Fruit fly (Drosophila melanogaster) whole organism, prepupa: Measurements from ENCODE around the gene CG7294.

Source experiments
- CG10631 ChIP-seq: fragments of 200-800 bp; sonication (Bioruptor generic); optimal IDR thresholded peaks from 2 replicates; lab custom pipeline; 2016; ENCODE audit warnings: missing biosample characterization, missing genetic modification characterization
- CG10669 ChIP-seq: fragments of 200-800 bp; sonication (Bioruptor generic); optimal IDR thresholded peaks from 3 replicates; lab custom pipeline; 2018; ENCODE audit warnings: missing biosample characterization, mild to moderate bottlenecking, missing genetic modification characterization, moderate library complexity
- CG11294 ChIP-seq: fragments of 200-800 bp; sonication (Bioruptor generic); IDR thresholded peaks from 2 replicates; pipeline ENCODE4 v1.3.6; 2022; ENCODE audit warnings: missing biosample characterization, missing genetic modification characterization
- CG11902 ChIP-seq: fragments of 200-800 bp; sonication (Bioruptor generic); optimal IDR thresholded peaks from 3 replicates; lab custom pipeline; 2016; ENCODE audit warnings: missing biosample characterization, missing genetic modification characterization
- CG15336 ChIP-seq: fragments of 200-800 bp; sonication (Bioruptor generic); IDR thresholded peaks from 2 replicates; pipeline ENCODE4 v1.3.6; 2022; ENCODE audit warnings: missing biosample characterization, missing genetic modification characterization
- CG1621 ChIP-seq: fragments of 200-800 bp; sonication (Bioruptor generic); optimal IDR thresholded peaks from 3 replicates; lab custom pipeline; 2018; ENCODE audit warnings: missing biosample characterization, mild to moderate bottlenecking, missing genetic modification characterization
- CG16779 ChIP-seq: fragments of 200-800 bp; sonication (Bioruptor generic); optimal IDR thresholded peaks from 3 replicates; lab custom pipeline; 2017; ENCODE audit warnings: missing biosample characterization, mild to moderate bottlenecking, missing genetic modification characterization
- CG3032 ChIP-seq: fragments of 200-800 bp; optimal IDR thresholded peaks from 2 replicates; lab custom pipeline; 2019; ENCODE audit warnings: missing biosample characterization, mild to moderate bottlenecking, missing genetic modification characterization, moderate library complexity
- CG31627 ChIP-seq: fragments of 200-800 bp; sonication (Bioruptor generic); optimal IDR thresholded peaks from 3 replicates; lab custom pipeline; 2016; ENCODE audit warnings: missing biosample characterization, missing genetic modification characterization
- CG32006 ChIP-seq: fragments of 200-800 bp; sonication (Bioruptor generic); optimal IDR thresholded peaks from 3 replicates; lab custom pipeline; 2017; ENCODE audit warnings: missing biosample characterization, mild to moderate bottlenecking, missing genetic modification characterization
- CG34406 ChIP-seq: fragments of 200-800 bp; sonication (Bioruptor generic); optimal IDR thresholded peaks from 3 replicates; lab custom pipeline; 2016; ENCODE audit warnings: missing biosample characterization, missing genetic modification characterization
- CG3919 ChIP-seq: fragments of 200-800 bp; sonication (Bioruptor generic); optimal IDR thresholded peaks from 3 replicates; lab custom pipeline; 2016; ENCODE audit warnings: missing biosample characterization, missing genetic modification characterization
- CG4318 ChIP-seq: fragments of 200-800 bp; sonication (Bioruptor generic); optimal IDR thresholded peaks from 3 replicates; lab custom pipeline; 2017; ENCODE audit warnings: missing biosample characterization, mild to moderate bottlenecking, missing genetic modification characterization
- CG6163 ChIP-seq: fragments of 200-800 bp; sonication (Bioruptor generic); IDR thresholded peaks from 3 replicates; pipeline ENCODE4 v1.3.6; 2022; ENCODE audit warnings: missing biosample characterization, missing genetic modification characterization
- CG6792 ChIP-seq: fragments of 200-800 bp; sonication (Bioruptor generic); optimal IDR thresholded peaks from 3 replicates; lab custom pipeline; 2016; ENCODE audit warnings: missing biosample characterization, missing genetic modification characterization
- CG6808 ChIP-seq: fragments of 200-800 bp; sonication (Bioruptor generic); optimal IDR thresholded peaks from 3 replicates; lab custom pipeline; 2017; ENCODE audit warnings: missing biosample characterization, missing genetic modification characterization, mild to moderate bottlenecking, moderate library complexity, missing genetic modification reagents
- CG6854 ChIP-seq: fragments of 200-800 bp; sonication (Bioruptor generic); optimal IDR thresholded peaks from 2 replicates; lab custom pipeline; 2017; ENCODE audit warnings: missing biosample characterization, mild to moderate bottlenecking, missing genetic modification characterization
- CG7368 ChIP-seq: fragments of 200-800 bp; sonication (Bioruptor generic); optimal IDR thresholded peaks from 3 replicates; lab custom pipeline; 2016; ENCODE audit warnings: missing biosample characterization, missing genetic modification characterization
- CG8119 ChIP-seq: fragments of 200-800 bp; sonication (Bioruptor generic); IDR thresholded peaks from 3 replicates; pipeline ENCODE4 v1.3.6; 2022; ENCODE audit warnings: missing biosample characterization, missing genetic modification characterization
- CG8319 ChIP-seq: fragments of 200-800 bp; sonication (Bioruptor generic); optimal IDR thresholded peaks from 3 replicates; lab custom pipeline; 2016; ENCODE audit warnings: missing biosample characterization, missing genetic modification characterization
- CG9139 ChIP-seq: fragments of 200-800 bp; sonication (Bioruptor generic); optimal IDR thresholded peaks from 3 replicates; lab custom pipeline; 2017; ENCODE audit warnings: missing biosample characterization, mild to moderate bottlenecking, missing genetic modification characterization
- Eip78C ChIP-seq: fragments of 200-800 bp; sonication (Bioruptor generic); peaks from one replicate; lab custom pipeline; 2016; ENCODE audit warnings: missing biosample characterization, missing genetic modification characterization
- Ets21C ChIP-seq: fragments of 200-800 bp; sonication (Bioruptor generic); optimal IDR thresholded peaks from 3 replicates; lab custom pipeline; 2016; ENCODE audit warnings: missing biosample characterization, missing genetic modification characterization
- Ets96B ChIP-seq: fragments of 200-800 bp; optimal IDR thresholded peaks from 2 replicates; lab custom pipeline; 2019; ENCODE audit warnings: missing biosample characterization, mild to moderate bottlenecking, missing genetic modification characterization, moderate library complexity
- Gug ChIP-seq: fragments of 200-800 bp; sonication (Bioruptor generic); IDR thresholded peaks from 2 replicates; pipeline ENCODE4 v1.3.6; 2022; ENCODE audit warnings: missing biosample characterization, missing genetic modification characterization
- Hr39 ChIP-seq: fragments of 200-800 bp; sonication (Bioruptor generic); optimal IDR thresholded peaks from 2 replicates; lab custom pipeline; 2016; ENCODE audit warnings: missing biosample characterization, missing genetic modification characterization
- Hr4 ChIP-seq: fragments of 200-800 bp; sonication (Bioruptor generic); optimal IDR thresholded peaks from 3 replicates; lab custom pipeline; 2016; ENCODE audit warnings: missing biosample characterization, missing genetic modification characterization
- Lpt ChIP-seq: fragments of 200-800 bp; sonication (Bioruptor generic); optimal IDR thresholded peaks from 3 replicates; lab custom pipeline; 2016; ENCODE audit warnings: missing biosample characterization, missing genetic modification characterization
- Smox ChIP-seq: fragments of 200-800 bp; sonication (Bioruptor generic); optimal IDR thresholded peaks from 3 replicates; lab custom pipeline; 2016; ENCODE audit warnings: missing biosample characterization, missing genetic modification characterization
- Sox102F ChIP-seq: fragments of 200-800 bp; sonication (Bioruptor generic); optimal IDR thresholded peaks from 2 replicates; lab custom pipeline; 2016; ENCODE audit warnings: missing biosample characterization, mild to moderate bottlenecking, missing genetic modification characterization
- Sox14 ChIP-seq: fragments of 200-800 bp; sonication (Bioruptor generic); optimal IDR thresholded peaks from 3 replicates; lab custom pipeline; 2016; ENCODE audit warnings: missing biosample characterization, missing genetic modification characterization
- Sox15 ChIP-seq: fragments of 200-800 bp; sonication (Bioruptor generic); optimal IDR thresholded peaks from 3 replicates; lab custom pipeline; 2016; ENCODE audit warnings: missing biosample characterization, missing genetic modification characterization
- achi ChIP-seq: fragments of 200-800 bp; sonication (Bioruptor generic); optimal IDR thresholded peaks from 3 replicates; lab custom pipeline; 2016; ENCODE audit warnings: missing biosample characterization, missing genetic modification characterization
- acj6 ChIP-seq: fragments of 200-800 bp; sonication (Bioruptor generic); optimal IDR thresholded peaks from 3 replicates; lab custom pipeline; 2016; ENCODE audit warnings: missing biosample characterization, missing genetic modification characterization
- cyc ChIP-seq: fragments of 200-800 bp; sonication (Bioruptor generic); optimal IDR thresholded peaks from 3 replicates; lab custom pipeline; 2016; ENCODE audit warnings: missing biosample characterization, missing genetic modification characterization
- dac ChIP-seq: fragments of 200-800 bp; sonication (Bioruptor generic); optimal IDR thresholded peaks from 2 replicates; lab custom pipeline; 2017; ENCODE audit warnings: missing biosample characterization, mild to moderate bottlenecking, missing genetic modification characterization
- dsx ChIP-seq: fragments of 200-800 bp; optimal IDR thresholded peaks from 3 replicates; lab custom pipeline; 2019; ENCODE audit warnings: missing biosample characterization, mild to moderate bottlenecking, missing genetic modification characterization, moderate library complexity; ENCODE audit not compliant: poor library complexity, severe bottlenecking
- eg ChIP-seq: fragments of 200-800 bp; sonication (Bioruptor generic); IDR thresholded peaks from 3 replicates; pipeline ENCODE4 v1.3.6; 2022; ENCODE audit warnings: missing biosample characterization, missing genetic modification characterization
- esn ChIP-seq: fragments of 200-800 bp; sonication (Bioruptor generic); optimal IDR thresholded peaks from 2 replicates; lab custom pipeline; 2016; ENCODE audit warnings: missing biosample characterization, mild to moderate bottlenecking, missing genetic modification characterization, moderate library complexity
- fd59A ChIP-seq: fragments of 200-800 bp; sonication (Bioruptor generic); optimal IDR thresholded peaks from 2 replicates; lab custom pipeline; 2017; ENCODE audit warnings: missing biosample characterization, mild to moderate bottlenecking, missing genetic modification characterization, missing genetic modification reagents
- fd85E ChIP-seq: fragments of 200-800 bp; sonication (Bioruptor generic); optimal IDR thresholded peaks from 3 replicates; lab custom pipeline; 2016; ENCODE audit warnings: missing biosample characterization, missing genetic modification characterization
- fkh ChIP-seq: fragments of 200-800 bp; sonication (Bioruptor generic); optimal IDR thresholded peaks from 3 replicates; lab custom pipeline; 2017; ENCODE audit warnings: missing biosample characterization, mild to moderate bottlenecking, missing genetic modification characterization, moderate library complexity
- net ChIP-seq: fragments of 200-800 bp; sonication (Bioruptor generic); optimal IDR thresholded peaks from 3 replicates; lab custom pipeline; 2016; ENCODE audit warnings: missing biosample characterization, missing genetic modification characterization
- pdm3 ChIP-seq: fragments of 200-800 bp; sonication (Bioruptor generic); optimal IDR thresholded peaks from 3 replicates; lab custom pipeline; 2016; ENCODE audit warnings: missing biosample characterization, missing genetic modification characterization
- spab ChIP-seq: fragments of 200-800 bp; sonication (Bioruptor generic); optimal IDR thresholded peaks from 2 replicates; lab custom pipeline; 2017; ENCODE audit warnings: missing biosample characterization, mild to moderate bottlenecking, missing genetic modification characterization, missing genetic modification reagents
- topi ChIP-seq: fragments of 200-800 bp; sonication (Bioruptor generic); optimal IDR thresholded peaks from 3 replicates; lab custom pipeline; 2016; ENCODE audit warnings: missing biosample characterization, missing genetic modification characterization
- vri ChIP-seq: fragments of 200-800 bp; sonication (Bioruptor generic); optimal IDR thresholded peaks from 3 replicates; lab custom pipeline; 2016; ENCODE audit warnings: missing biosample characterization, mild to moderate bottlenecking, missing genetic modification characterization

Gene CG7294

dm6 chr2L:10676933-10677714, 11.9 kb downstream of the CG7294 start, which contains the start of gene CG17104 (continued):
- TF ChIP-seq eg: peak; percentile 73
- TF ChIP-seq cyc: peak; percentile 43
- peak; percentile 82 for TF ChIP-seq CG15336
- peak; percentile 55 for TF ChIP-seq CG34406 (GFP tag; lab: Kevin White, UChicago)
- TF ChIP-seq Hr4: peak; percentile 81
- peak; percentile 55 for TF ChIP-seq Smox
- TF ChIP-seq CG7368 (GFP tag; lab: Kevin White, UChicago): peak; percentile 19
- no peak for TF ChIP-seq fd85E (GFP tag; lab: Kevin White, UChicago)
- TF ChIP-seq Eip78C (GFP tag; lab: Kevin White, UChicago): peak; percentile 94
- peak; percentile 61 for TF ChIP-seq acj6 (GFP tag; lab: Kevin White, UChicago)
- peak; percentile 77 for TF ChIP-seq net (GFP tag; lab: Kevin White, UChicago)
- TF ChIP-seq dsx: peak; percentile 61
- peak; percentile 4 for TF ChIP-seq CG11902 (GFP tag; lab: Kevin White, UChicago)
- peak; percentile 56 for TF ChIP-seq CG6808 (GFP tag; lab: Kevin White, UChicago)
- TF ChIP-seq fd59A (GFP tag; lab: Kevin White, UChicago): peak; percentile 42
- TF ChIP-seq CG8119: peak; percentile 89
- peak; percentile 67 for TF ChIP-seq CG4318
- peak; percentile 52 for TF ChIP-seq Hr39
- TF ChIP-seq CG31627 (GFP tag; lab: Kevin White, UChicago): peak; percentile 47
- TF ChIP-seq spab (GFP tag; lab: Kevin White, UChicago): peak; percentile 36
- TF ChIP-seq Sox14 (GFP tag; lab: Kevin White, UChicago): peak; percentile 60
- no peak for TF ChIP-seq CG6854 (GFP tag; lab: Kevin White, UChicago)
- TF ChIP-seq Gug (GFP tag; lab: Robert Waterston, UW): peak; percentile 58; the same call in 1 of the 2 replicates
- peak; percentile 35 for TF ChIP-seq Sox15 (GFP tag; lab: Kevin White, UChicago)
- TF ChIP-seq CG10669 (GFP tag; lab: Kevin White, UChicago): peak; percentile 63
- no peak for TF ChIP-seq CG9139 (GFP tag; lab: Kevin White, UChicago)
- TF ChIP-seq Ets96B (tag; lab: Kevin White, UChicago): peak; percentile 72
- peak; percentile 69 for TF ChIP-seq CG3919 (GFP tag; lab: Kevin White, UChicago)
- 0 out of 2 replicates have a peak, but pooled peaks have one; percentile 16 for TF ChIP-seq CG11294 (GFP tag; lab: Robert Waterston, UW)
- TF ChIP-seq CG1621 (tag; lab: Kevin White, UChicago): peak; percentile 55
- peak; percentile 6 for TF ChIP-seq Ets21C
- TF ChIP-seq CG6163 (GFP tag; lab: Robert Waterston, UW): peak; percentile 68; the same call in 2 of the 3 replicates

DNA sequence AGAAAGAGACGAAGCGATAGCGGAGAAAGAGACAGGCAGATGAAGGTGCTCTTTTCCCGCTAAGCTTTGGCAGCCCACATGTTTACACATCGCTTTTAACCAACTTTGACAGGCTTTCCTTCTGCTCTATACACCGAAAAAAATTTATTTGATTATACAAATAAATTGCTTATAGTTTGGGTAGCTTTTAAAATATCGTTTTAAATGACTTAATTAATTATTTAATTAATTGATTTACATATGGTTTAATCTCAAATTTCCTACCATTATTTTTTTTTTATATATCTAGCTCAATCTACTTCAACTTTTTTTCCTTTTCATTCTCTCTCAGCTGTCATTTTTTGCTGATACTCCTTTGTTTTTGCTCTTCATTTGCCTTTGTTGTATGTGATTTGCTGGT, 16.1 kb downstream of the CG7294 start:
- TF ChIP-seq Sox15 (GFP tag; lab: Kevin White, UChicago) (no peak), fkh (no peak), Lpt (no peak), achi (peak; percentile 28), CG10669 (GFP tag; lab: Kevin White, UChicago) (peak; percentile 42), CG10631 (GFP tag; lab: Kevin White, UChicago) (peak; percentile 31), eg (peak; percentile 25; the same call in 1 of the 3 replicates), CG11902 (GFP tag; lab: Kevin White, UChicago) (no peak), acj6 (GFP tag; lab: Kevin White, UChicago) (peak; percentile 14), CG6163 (GFP tag; lab: Robert Waterston, UW) (0 out of 3 replicates have a peak, but pooled peaks have one; percentile 13), Ets96B (tag; lab: Kevin White, UChicago) (peak; percentile 63), CG1621 (tag; lab: Kevin White, UChicago) (no peak), CG8119 (peak; percentile 46; the same call in 2 of the 3 replicates), dsx (peak; percentile 46), CG9139 (GFP tag; lab: Kevin White, UChicago) (peak; percentile 17), pdm3 (GFP tag; lab: Kevin White, UChicago) (no peak), CG3032 (tag; lab: Kevin White, UChicago) (peak; percentile 45), CG16779 (tag; lab: Kevin White, UChicago) (no peak), Hr39 (no peak), CG34406 (GFP tag; lab: Kevin White, UChicago) (peak; percentile 27), CG32006 (peak; percentile 47), Sox102F (GFP tag; lab: Kevin White, UChicago) (no peak), CG6792 (GFP tag; lab: Kevin White, UChicago) (peak; percentile 6), CG3919 (GFP tag; lab: Kevin White, UChicago) (peak; percentile 49), CG7368 (GFP tag; lab: Kevin White, UChicago) (no peak), vri (no peak), topi (GFP tag; lab: Kevin White, UChicago) (no peak), CG11294 (GFP tag; lab: Robert Waterston, UW) (no peak), CG8319 (no peak), esn (GFP tag; lab: Kevin White, UChicago) (no peak), dac (GFP tag; lab: Kevin White, UChicago) (no peak)
